Fruit fly (Drosophila melanogaster) whole organism, adult: ENCODE measurements around the gene CG4822.

Experiments
- CG14711 ChIP-seq: fragments of 200-800 bp; sonication (Bioruptor generic); optimal IDR thresholded peaks from 2 replicates; lab custom pipeline; 2018; ENCODE audit warnings: missing biosample characterization, mild to moderate bottlenecking, missing genetic modification characterization, moderate library complexity
- CG5204 ChIP-seq: fragments of 200-800 bp; sonication (Bioruptor generic); optimal IDR thresholded peaks from 2 replicates; lab custom pipeline; 2016; ENCODE audit warnings: missing biosample characterization, missing genetic modification characterization
- CG7045 ChIP-seq: fragments of 200-800 bp; sonication (Bioruptor generic); optimal IDR thresholded peaks from 2 replicates; lab custom pipeline; 2017; ENCODE audit warnings: missing biosample characterization, mild to moderate bottlenecking, missing genetic modification characterization
- CG7101 ChIP-seq: fragments of 200-800 bp; sonication (Bioruptor generic); optimal IDR thresholded peaks from 2 replicates; lab custom pipeline; 2018; ENCODE audit warnings: missing biosample characterization, mild to moderate bottlenecking, missing genetic modification characterization, moderate library complexity
- Clk ChIP-seq: fragments of 200-800 bp; sonication (Bioruptor generic); optimal IDR thresholded peaks from 2 replicates; lab custom pipeline; 2017; ENCODE audit warnings: missing biosample characterization, missing genetic modification characterization
- cnc ChIP-seq, 2 experiments: fragments of >200 bp; optimal IDR thresholded peaks; 2 replicates each; lab custom pipeline; 2017
- kay ChIP-seq: fragments of 200-800 bp; sonication (Bioruptor generic); peaks from one replicate; lab custom pipeline; 2016; ENCODE audit warnings: missing biosample characterization, missing genetic modification characterization, borderline replicate concordance
- ovo ChIP-seq: fragments of 200-800 bp; sonication (Bioruptor generic); optimal IDR thresholded peaks from 2 replicates; lab custom pipeline; 2016; ENCODE audit warnings: missing biosample characterization, missing genetic modification characterization

DNA sequence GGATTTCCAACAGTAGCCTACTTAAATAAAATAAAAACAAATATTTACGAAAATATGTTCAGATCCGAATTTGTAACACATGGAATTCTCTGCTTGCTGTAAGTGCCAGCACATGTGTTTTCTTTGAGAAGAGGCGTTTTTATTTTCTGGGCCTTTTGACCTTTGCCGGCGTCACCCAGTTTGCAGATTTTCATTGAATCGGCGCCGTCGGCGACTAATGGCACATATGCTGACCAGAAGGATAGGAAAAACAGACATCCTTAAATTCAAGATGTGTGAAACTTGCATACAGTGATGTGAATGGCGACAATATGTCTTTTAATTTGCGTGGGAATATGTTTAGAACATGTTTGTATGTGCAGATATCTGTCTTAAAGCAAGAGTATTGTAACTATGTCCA is 31.5 kb downstream of the CG4822 start:
- no peak for TF ChIP-seq kay
- no peak for TF ChIP-seq ovo (GFP tag; lab: Kevin White, UChicago)
- TF ChIP-seq CG7045: no peak
- no peak for TF ChIP-seq CG14711
- no peak for TF ChIP-seq CG7101 (tag; lab: Kevin White, UChicago)
- TF ChIP-seq cnc (optimal IDR thresholded peaks at IDR 0.05; lab: Kevin White, UChicago): no peak
- no peak for TF ChIP-seq CG5204 (GFP tag; lab: Kevin White, UChicago)
- TF ChIP-seq Clk (GFP tag; lab: Kevin White, UChicago): no peak
